Fruit fly (Drosophila melanogaster): ENCODE measurements around the gene PKD.

PKD gene

dm6 chr3R:18310766-18311367 lies 3.3 kb downstream of the PKD start:
- peak; percentile 41 for TF ChIP-seq psq (GFP tag; optimal IDR thresholded peaks at IDR 0.05)
- peak; percentile 0 for TF ChIP-seq fru (GFP tag; optimal IDR thresholded peaks at IDR 0.05)
- no peak for TF ChIP-seq lola (GFP tag; optimal IDR thresholded peaks at IDR 0.05)
- no peak for TF ChIP-seq ey (GFP tag; optimal IDR thresholded peaks at IDR 0.05)
- TF ChIP-seq br (GFP tag; optimal IDR thresholded peaks at IDR 0.05), result peak; percentile 9
- TF ChIP-seq dl (GFP tag; optimal IDR thresholded peaks at IDR 0.05; ENCODE audit: insufficient read depth in 1 of 2, partially characterized antibody in 2 of 2), result peak in 1 of 2 experiments; percentile 23
- TF ChIP-seq HLH106 (tag; optimal IDR thresholded peaks at IDR 0.05), result peak; percentile 68
- peak; percentile 63 for TF ChIP-seq Dif (GFP tag; optimal IDR thresholded peaks at IDR 0.05; ENCODE audit: partially characterized antibody)
- TF ChIP-seq Rel (GFP tag; optimal IDR thresholded peaks at IDR 0.05), result no peak
- peak; percentile 24 for TF ChIP-seq Rel (tag; optimal IDR thresholded peaks at IDR 0.05)
- TF ChIP-seq dsf (GFP tag; optimal IDR thresholded peaks at IDR 0.05; ENCODE audit: borderline replicate concordance), result no peak

dm6 chr3R:18309910-18310309 lies 4.3 kb downstream of the PKD start:
- TF ChIP-seq psq (GFP tag; optimal IDR thresholded peaks at IDR 0.05) (peak; percentile 26), Dif (GFP tag; optimal IDR thresholded peaks at IDR 0.05; ENCODE audit: partially characterized antibody) (no peak)

dm6 chr3R:18302749-18303148 lies 11.5 kb downstream of the PKD start, which contains the start of gene CG7126:
Gene CG7126 (minus strand): TSS chr3R:18302849.
- no peak for TF ChIP-seq HLH106 (tag; optimal IDR thresholded peaks at IDR 0.05)
- no peak for TF ChIP-seq tai (GFP tag; optimal IDR thresholded peaks at IDR 0.05)
- no peak for TF ChIP-seq Mio (GFP tag; optimal IDR thresholded peaks at IDR 0.05)
- TF ChIP-seq h (GFP tag; optimal IDR thresholded peaks at IDR 0.05), result no peak
- no peak for TF ChIP-seq jim (GFP tag; optimal IDR thresholded peaks at IDR 0.05)
- TF ChIP-seq Vsx2 (GFP tag; optimal IDR thresholded peaks at IDR 0.05; ENCODE audit: partially characterized antibody), result no peak
- no peak for TF ChIP-seq CG9705 (GFP tag; optimal IDR thresholded peaks at IDR 0.05)
- TF ChIP-seq OdsH (GFP tag; optimal IDR thresholded peaks at IDR 0.05), result no peak
- TF ChIP-seq N (GFP tag; optimal IDR thresholded peaks at IDR 0.05), result no peak
- no peak for TF ChIP-seq Dfd (GFP tag; optimal IDR thresholded peaks at IDR 0.05)
- TF ChIP-seq ey (GFP tag; optimal IDR thresholded peaks at IDR 0.05), result no peak
- TF ChIP-seq dsf (GFP tag; optimal IDR thresholded peaks at IDR 0.05; ENCODE audit: borderline replicate concordance), result no peak
- TF ChIP-seq woc (GFP tag; optimal IDR thresholded peaks at IDR 0.05), result no peak
- TF ChIP-seq fru (GFP tag; optimal IDR thresholded peaks at IDR 0.05), result no peak
- no peak for TF ChIP-seq Hnf4 (GFP tag; optimal IDR thresholded peaks at IDR 0.05)
- TF ChIP-seq Hr83 (GFP tag; optimal IDR thresholded peaks at IDR 0.05; ENCODE audit: poor library complexity, severe bottlenecking), result no peak

dm6 chr3R:18301569-18301968 lies 12.6 kb downstream of the PKD start, which contains the start of gene Polr1E:
Gene Polr1E (minus strand): TSS chr3R:18301728.
- TF ChIP-seq lola (GFP tag; optimal IDR thresholded peaks at IDR 0.05) (no peak), Dif (GFP tag; optimal IDR thresholded peaks at IDR 0.05; ENCODE audit: partially characterized antibody) (peak; percentile 79), dl (GFP tag; optimal IDR thresholded peaks at IDR 0.05; ENCODE audit: insufficient read depth in 1 of 2, partially characterized antibody in 2 of 2) (peak in 1 of 2 experiments; percentile 9), Myc (optimal IDR thresholded peaks at IDR 0.05) (peak; percentile 18), Vsx2 (GFP tag; optimal IDR thresholded peaks at IDR 0.05; ENCODE audit: partially characterized antibody) (peak; percentile 33)

dm6 chr3R:18298900-18299321 lies 15.3 kb downstream of the PKD start, which contains the start of gene Dlc90F:
Gene Dlc90F (plus strand): TSS chr3R:18299229.
- TF ChIP-seq jim (GFP tag; optimal IDR thresholded peaks at IDR 0.05) (no peak), sv (GFP tag; optimal IDR thresholded peaks at IDR 0.05) (no peak), pan (optimal IDR thresholded peaks at IDR 0.05) (no peak), CrebA (GFP tag; optimal IDR thresholded peaks at IDR 0.05; ENCODE audit: borderline replicate concordance) (no peak), psq (GFP tag; optimal IDR thresholded peaks at IDR 0.05) (peak; percentile 54), Abd-B (GFP tag; optimal IDR thresholded peaks at IDR 0.05) (no peak), HLH106 (tag; optimal IDR thresholded peaks at IDR 0.05) (peak; percentile 78), br (GFP tag; optimal IDR thresholded peaks at IDR 0.05) (peak; percentile 44), foxo (GFP tag; optimal IDR thresholded peaks at IDR 0.05) (no peak), Myc (optimal IDR thresholded peaks at IDR 0.05) (peak; percentile 27), usp (GFP tag; optimal IDR thresholded peaks at IDR 0.05) (no peak), Dif (GFP tag; optimal IDR thresholded peaks at IDR 0.05; ENCODE audit: partially characterized antibody) (no peak), GATAd (GFP tag; optimal IDR thresholded peaks at IDR 0.05) (no peak), woc (GFP tag; optimal IDR thresholded peaks at IDR 0.05) (peak; percentile 73), brk (GFP tag; optimal IDR thresholded peaks at IDR 0.05) (no peak), h (GFP tag; optimal IDR thresholded peaks at IDR 0.05) (no peak), rgr (GFP tag; optimal IDR thresholded peaks at IDR 0.05) (peak; percentile 62), Vsx2 (GFP tag; optimal IDR thresholded peaks at IDR 0.05; ENCODE audit: partially characterized antibody) (no peak), N (GFP tag; optimal IDR thresholded peaks at IDR 0.05) (no peak), Jra (GFP tag; optimal IDR thresholded peaks at IDR 0.05) (peak; percentile 45), dsf (GFP tag; optimal IDR thresholded peaks at IDR 0.05; ENCODE audit: borderline replicate concordance) (peak; percentile 58), lola (GFP tag; optimal IDR thresholded peaks at IDR 0.05) (no peak), tai (GFP tag; optimal IDR thresholded peaks at IDR 0.05) (no peak), OdsH (GFP tag; optimal IDR thresholded peaks at IDR 0.05) (peak; percentile 8), Mio (GFP tag; optimal IDR thresholded peaks at IDR 0.05) (no peak), Hnf4 (GFP tag; optimal IDR thresholded peaks at IDR 0.05) (peak; percentile 64), dmrt93B (GFP tag; optimal IDR thresholded peaks at IDR 0.05) (peak; percentile 53), sage (GFP tag; optimal IDR thresholded peaks at IDR 0.05) (peak; percentile 4), ey (GFP tag; optimal IDR thresholded peaks at IDR 0.05) (peak; percentile 64), dl (GFP tag; optimal IDR thresholded peaks at IDR 0.05; ENCODE audit: insufficient read depth in 1 of 2, partially characterized antibody in 2 of 2) (no peak), CG9705 (GFP tag; optimal IDR thresholded peaks at IDR 0.05) (no peak), Sp1 (GFP tag; optimal IDR thresholded peaks at IDR 0.05) (peak; percentile 63)
